Worm (Caenorhabditis elegans) whole organism, L2 larva: ENCODE results near the gene acr-12.

ENCODE experiments used
- C34F6.9 ChIP-seq: fragments of 150-350 bp; optimal IDR thresholded peaks from 2 replicates; lab custom pipeline; 2014; ENCODE audit warnings: missing biosample characterization, missing genetic modification characterization
- F13H6.1 ChIP-seq: sonication (generic microtip); optimal IDR thresholded peaks from 2 replicates; lab custom pipeline; 2016; ENCODE audit warnings: missing genetic modification characterization, missing compliant biosample characterization
- R02D3.7 ChIP-seq: fragments of 150-350 bp; optimal IDR thresholded peaks from 2 replicates; lab custom pipeline; 2014; ENCODE audit warnings: missing biosample characterization, missing genetic modification characterization
- alr-1 ChIP-seq: fragments of 150-350 bp; optimal IDR thresholded peaks from 2 replicates; lab custom pipeline; 2014; ENCODE audit warnings: missing biosample characterization, missing genetic modification characterization
- ama-1 ChIP-seq: fragments of 150-350 bp; optimal IDR thresholded peaks from 2 replicates; lab custom pipeline; 2018; ENCODE audit warnings: inconsistent platforms
- ceh-16 ChIP-seq: fragments of 150-350 bp; optimal IDR thresholded peaks from 2 replicates; lab custom pipeline; 2014; ENCODE audit warnings: missing biosample characterization, missing genetic modification characterization
- crh-2 ChIP-seq: sonication (generic microtip); optimal IDR thresholded peaks from 2 replicates; lab custom pipeline; 2017; ENCODE audit warnings: missing biosample characterization, missing genetic modification characterization
- dmd-4 ChIP-seq: sonication (generic microtip); optimal IDR thresholded peaks from 2 replicates; lab custom pipeline; 2017; ENCODE audit warnings: missing biosample characterization, missing genetic modification characterization
- egl-27 ChIP-seq: sonication (generic microtip); optimal IDR thresholded peaks from 3 replicates; lab custom pipeline; 2017; ENCODE audit warnings: missing biosample characterization, missing genetic modification reagents, missing genetic modification characterization
- elt-1 ChIP-seq: fragments of 150-350 bp; optimal IDR thresholded peaks from 2 replicates; lab custom pipeline; 2014; ENCODE audit warnings: missing biosample characterization, missing genetic modification characterization
- fos-1 ChIP-seq: fragments of 150-350 bp; optimal IDR thresholded peaks from 2 replicates; lab custom pipeline; 2014; ENCODE audit warnings: missing biosample characterization, missing genetic modification characterization
- lin-11 ChIP-seq: fragments of 150-350 bp; sonication (generic microtip); optimal IDR thresholded peaks from 2 replicates; lab custom pipeline; 2014; ENCODE audit warnings: missing biosample characterization, missing genetic modification characterization, inconsistent platforms, mixed read lengths
- lin-13 ChIP-seq: fragments of 150-350 bp; optimal IDR thresholded peaks from 2 replicates; lab custom pipeline; 2014; ENCODE audit warnings: missing biosample characterization, missing genetic modification reagents, missing genetic modification characterization
- lin-39 ChIP-seq: fragments of 150-350 bp; optimal IDR thresholded peaks from 2 replicates; lab custom pipeline; 2014; ENCODE audit warnings: missing biosample characterization, missing genetic modification reagents, missing genetic modification characterization
- lsy-2 ChIP-seq, 2 experiments: fragments of 150-350 bp in 1 of 2; sonication (generic microtip) in 1 of 2; optimal IDR thresholded peaks; 2 replicates each; lab custom pipeline; 2014 to 2017; ENCODE audit warnings: missing biosample characterization in 2 of 2, missing genetic modification characterization in 2 of 2
- mab-5 ChIP-seq: fragments of 150-350 bp; optimal IDR thresholded peaks from 2 replicates; lab custom pipeline; 2014; ENCODE audit warnings: missing biosample characterization, missing genetic modification characterization
- mbf-1 ChIP-seq: sonication (generic microtip); optimal IDR thresholded peaks from 2 replicates; lab custom pipeline; 2017; ENCODE audit warnings: missing biosample characterization, missing genetic modification characterization
- mdl-1 ChIP-seq, 2 experiments: fragments of 150-350 bp in 1 of 2; sonication (generic microtip) in 1 of 2; optimal IDR thresholded peaks; 2 replicates each; lab custom pipeline; 2017; ENCODE audit warnings: missing biosample characterization in 2 of 2, missing genetic modification characterization in 2 of 2
- nhr-10 ChIP-seq: sonication (generic microtip); optimal IDR thresholded peaks from 2 replicates; lab custom pipeline; 2017; ENCODE audit warnings: missing biosample characterization, missing genetic modification characterization
- nhr-129 ChIP-seq: fragments of 150-350 bp; optimal IDR thresholded peaks from 2 replicates; lab custom pipeline; 2014; ENCODE audit warnings: missing biosample characterization, missing genetic modification characterization
- nhr-237 ChIP-seq: fragments of 150-350 bp; optimal IDR thresholded peaks from 2 replicates; lab custom pipeline; 2014; ENCODE audit warnings: missing biosample characterization, missing genetic modification characterization
- nhr-25 ChIP-seq: fragments of 150-350 bp; sonication (generic microtip); optimal IDR thresholded peaks from 3 replicates; lab custom pipeline; 2014; ENCODE audit warnings: missing biosample characterization, missing genetic modification characterization
- nhr-6 ChIP-seq: fragments of 150-350 bp; optimal IDR thresholded peaks from 2 replicates; lab custom pipeline; 2014; ENCODE audit warnings: missing biosample characterization, missing genetic modification characterization
- nhr-77 ChIP-seq: fragments of 150-350 bp; optimal IDR thresholded peaks from 2 replicates; lab custom pipeline; 2014; ENCODE audit warnings: missing biosample characterization, missing genetic modification characterization
- peb-1 ChIP-seq: fragments of 150-350 bp; optimal IDR thresholded peaks from 2 replicates; lab custom pipeline; 2014; ENCODE audit warnings: missing biosample characterization, missing genetic modification characterization
- sem-4 ChIP-seq: fragments of 150-350 bp; optimal IDR thresholded peaks from 2 replicates; lab custom pipeline; 2014; ENCODE audit warnings: missing biosample characterization, missing genetic modification reagents, missing genetic modification characterization
- skn-1 ChIP-seq: sonication (generic microtip); optimal IDR thresholded peaks from 2 replicates; lab custom pipeline; 2017; ENCODE audit warnings: missing biosample characterization, missing genetic modification characterization
- sma-9 ChIP-seq, 2 experiments: fragments of 150-350 bp in 1 of 2; sonication (generic microtip) in 1 of 2; optimal IDR thresholded peaks; 2 replicates each; lab custom pipeline; 2014 to 2016; ENCODE audit warnings: missing genetic modification characterization in 2 of 2, mild to moderate bottlenecking in 1 of 2, missing biosample characterization in 1 of 2, missing compliant biosample characterization in 1 of 2, missing genetic modification reagents in 1 of 2, moderate library complexity in 1 of 2
- snpc-4 ChIP-seq: fragments of 150-350 bp; optimal IDR thresholded peaks from 2 replicates; lab custom pipeline; 2014; ENCODE audit warnings: missing biosample characterization, missing genetic modification characterization
- unc-39 ChIP-seq: fragments of 150-350 bp; optimal IDR thresholded peaks from 2 replicates; lab custom pipeline; 2014; ENCODE audit warnings: missing biosample characterization, missing genetic modification characterization
- unc-55 ChIP-seq: fragments of 150-350 bp; sonication (generic microtip); optimal IDR thresholded peaks from 3 replicates; lab custom pipeline; 2014; ENCODE audit warnings: missing biosample characterization, missing genetic modification reagents, missing genetic modification characterization
- unc-62 ChIP-seq: fragments of 150-350 bp; optimal IDR thresholded peaks from 2 replicates; lab custom pipeline; 2014; ENCODE audit warnings: missing biosample characterization, missing genetic modification reagents, missing genetic modification characterization
- zag-1 ChIP-seq: fragments of 150-350 bp; optimal IDR thresholded peaks from 2 replicates; lab custom pipeline; 2014; ENCODE audit warnings: missing biosample characterization, missing genetic modification characterization
- ztf-1 ChIP-seq: fragments of 200-800 bp; sonication (Bioruptor generic); conservative IDR thresholded peaks from 2 replicates; pipeline ENCODE4 v1.3.6; 2022; ENCODE audit warnings: missing genetic modification characterization, missing compliant biosample characterization

Gene acr-12

ce11 chrX:13500568-13500967 is 32.1 kb upstream of the acr-12 start, which contains the start of gene sad-1:
Gene sad-1, minus strand, starts transcription at chrX:13500668.
- TF ChIP-seq nhr-237 (tag; lab: Kevin White, UChicago) (no peak), C34F6.9 (peak; percentile 26), ceh-16 (tag; lab: Kevin White, UChicago) (no peak), ama-1 (lab: Kevin White, UChicago) (no peak), R02D3.7 (no peak), unc-55 (GFP tag; lab: Kevin White, UChicago) (no peak)

- TF ChIP-seq unc-39 (tag; lab: Kevin White, UChicago) (no peak), F13H6.1 (peak; percentile 45), unc-55 (GFP tag; lab: Kevin White, UChicago) (peak; percentile 70), dmd-4 (tag; lab: Kevin White, UChicago) (no peak), egl-27 (tag; lab: Kevin White, UChicago) (peak; percentile 21), nhr-77 (no peak), fos-1 (tag; lab: Kevin White, UChicago) (no peak), mab-5 (tag; lab: Kevin White, UChicago) (peak; percentile 4), sem-4 (peak; percentile 76), crh-2 (peak; percentile 15), lsy-2 (tag; optimal IDR thresholded peaks at IDR 0.05; lab: Kevin White, UChicago) (peak in 1 of 2 experiments; percentile 46), C34F6.9 (peak; percentile 78), mdl-1 (tag; optimal IDR thresholded peaks at IDR 0.05; lab: Kevin White, UChicago) (peak; percentile 6 to 35), lin-11 (peak; percentile 49), lin-13 (peak; percentile 39), sma-9 (GFP tag; optimal IDR thresholded peaks at IDR 0.05; lab: Kevin White, UChicago) (peak; percentile 49), sma-9 (tag; optimal IDR thresholded peaks at IDR 0.05; lab: Kevin White, UChicago) (no peak), zag-1 (tag; lab: Kevin White, UChicago) (peak; percentile 71), nhr-129 (peak; percentile 53)
These were observed 30.4 kb upstream of the acr-12 start for ce11 chrX:13502282-13502681.

DNA sequence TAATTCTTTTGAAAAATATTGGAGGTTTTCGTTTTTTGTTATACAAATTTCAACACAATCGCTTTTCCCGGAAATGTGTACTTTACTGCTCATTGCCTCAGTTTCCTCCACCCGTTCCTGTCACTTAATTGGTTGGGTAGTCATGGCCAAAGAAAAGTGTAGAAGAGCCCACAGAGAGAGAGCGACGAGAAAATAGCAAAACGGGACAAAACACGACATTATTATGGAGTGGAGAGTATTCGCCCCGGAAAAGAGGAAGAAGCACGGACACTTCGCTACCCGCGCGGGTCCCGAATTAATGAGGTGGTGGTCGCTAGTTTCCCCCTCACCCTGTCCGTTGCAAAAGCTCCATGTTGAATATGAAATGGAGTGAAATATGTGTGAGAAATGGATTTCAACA is 28.8 kb upstream of the acr-12 start:
- TF ChIP-seq elt-1 (tag; lab: Kevin White, UChicago) (no peak), crh-2 (no peak), unc-62 (GFP tag; lab: Kevin White, UChicago) (no peak), mbf-1 (tag; lab: Kevin White, UChicago) (no peak), ceh-16 (tag; lab: Kevin White, UChicago) (no peak), unc-39 (tag; lab: Kevin White, UChicago) (no peak), peb-1 (tag; lab: Kevin White, UChicago) (no peak), nhr-10 (tag; lab: Kevin White, UChicago) (no peak), egl-27 (tag; lab: Kevin White, UChicago) (no peak), sem-4 (no peak), alr-1 (no peak), mdl-1 (tag; optimal IDR thresholded peaks at IDR 0.05; lab: Kevin White, UChicago) (no peak), skn-1 (tag; lab: Kevin White, UChicago) (no peak), C34F6.9 (no peak), nhr-6 (tag; lab: Kevin White, UChicago) (no peak)

DNA sequence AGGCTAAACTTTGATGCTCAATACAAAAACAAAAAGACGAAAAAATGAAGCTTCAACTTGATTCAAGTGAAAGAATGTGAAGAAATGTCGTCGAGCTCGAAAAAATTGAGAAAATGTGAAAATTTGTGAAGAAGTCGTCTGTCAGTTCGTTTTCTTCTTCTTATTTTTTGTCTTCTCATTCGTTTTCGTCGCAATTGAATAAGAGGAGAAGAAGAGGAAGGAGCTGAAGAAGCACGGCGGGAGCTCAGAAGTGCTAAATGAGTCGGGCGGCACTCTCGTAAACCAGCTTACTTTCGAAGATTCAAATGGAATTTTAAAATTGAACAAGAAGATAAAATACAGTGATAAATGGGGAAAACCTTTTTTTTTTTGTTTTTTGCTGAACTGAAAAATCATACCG is 27.5 kb upstream of the acr-12 start:
- no peak for TF ChIP-seq R02D3.7
- no peak for TF ChIP-seq elt-1 (tag; lab: Kevin White, UChicago)
- TF ChIP-seq nhr-25 (tag; lab: Kevin White, UChicago), result no peak
- TF ChIP-seq mab-5 (tag; lab: Kevin White, UChicago), result no peak

DNA sequence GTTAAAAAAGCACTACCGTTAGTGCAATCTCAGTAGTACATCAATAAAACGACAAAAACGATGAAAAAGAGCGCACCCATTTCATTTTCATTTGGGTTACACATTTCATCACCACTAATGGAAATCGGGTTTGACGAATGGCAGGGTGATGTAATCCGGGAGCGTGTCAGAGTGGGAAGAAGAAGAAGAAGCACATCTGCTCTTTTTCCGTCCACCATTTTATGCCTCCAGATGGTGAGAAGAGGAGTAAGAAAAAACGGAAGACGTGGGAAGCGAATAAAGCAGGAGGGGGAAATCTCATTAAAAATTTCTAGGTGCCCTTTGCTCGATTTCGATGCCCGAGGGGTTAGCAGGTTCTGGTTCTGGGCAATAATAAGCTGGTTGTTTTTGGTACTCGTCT is 26.6 kb upstream of the acr-12 start:
- TF ChIP-seq R02D3.7 (no peak), ztf-1 (no peak), nhr-129 (peak; percentile 21)

- TF ChIP-seq snpc-4 (tag; lab: Kevin White, UChicago), result peak; percentile 43
- peak; percentile 5 for TF ChIP-seq sma-9 (GFP tag; optimal IDR thresholded peaks at IDR 0.05; lab: Kevin White, UChicago)
- no peak for TF ChIP-seq sma-9 (tag; optimal IDR thresholded peaks at IDR 0.05; lab: Kevin White, UChicago)
- no peak for TF ChIP-seq lin-39 (tag; lab: Kevin White, UChicago)
These were observed 26.2 kb upstream of the acr-12 start for ce11 chrX:13506493-13506892.
